Fruit fly (Drosophila melanogaster) whole organism, pupa: ENCODE measurements around the gene Ubx.

Experiments
- CG10348 ChIP-seq: fragments of 200-800 bp; sonication (Bioruptor generic); IDR thresholded peaks from 2 replicates; pipeline ENCODE4 v1.3.6; 2022; ENCODE audit warnings: missing biosample characterization, missing genetic modification characterization
- CG13204 ChIP-seq: fragments of 200-800 bp; sonication (Bioruptor generic); optimal IDR thresholded peaks from 2 replicates; lab custom pipeline; 2018; ENCODE audit warnings: missing biosample characterization, mild to moderate bottlenecking, missing genetic modification characterization, moderate library complexity
- CG14655 ChIP-seq: fragments of 200-800 bp; sonication (Bioruptor generic); optimal IDR thresholded peaks from 3 replicates; lab custom pipeline; 2017; ENCODE audit warnings: mild to moderate bottlenecking, missing biosample characterization, missing genetic modification reagents, missing genetic modification characterization
- CG15710 ChIP-seq: fragments of 200-800 bp; sonication (Bioruptor generic); optimal IDR thresholded peaks from 2 replicates; lab custom pipeline; 2018; ENCODE audit warnings: missing biosample characterization, mild to moderate bottlenecking, missing genetic modification characterization, moderate library complexity
- CG17806 ChIP-seq: fragments of 200-800 bp; sonication (Bioruptor generic); optimal IDR thresholded peaks from 2 replicates; lab custom pipeline; 2018; ENCODE audit warnings: missing biosample characterization, mild to moderate bottlenecking, missing genetic modification characterization, moderate library complexity
- CG32121 ChIP-seq: fragments of 200-800 bp; sonication (Bioruptor generic); IDR thresholded peaks from 2 replicates; pipeline ENCODE4 v1.3.6; 2022; ENCODE audit warnings: missing biosample characterization, missing genetic modification characterization
- CG34367 ChIP-seq: fragments of 200-800 bp; sonication (Bioruptor generic); optimal IDR thresholded peaks from 2 replicates; lab custom pipeline; 2018; ENCODE audit warnings: missing biosample characterization, mild to moderate bottlenecking, missing genetic modification characterization
- CG4496 ChIP-seq: fragments of 200-800 bp; sonication (Bioruptor generic); IDR thresholded peaks from 3 replicates; pipeline ENCODE4 v1.3.6; 2022; ENCODE audit warnings: missing biosample characterization, missing genetic modification characterization
- CG8159 ChIP-seq: fragments of 200-800 bp; sonication (Bioruptor generic); optimal IDR thresholded peaks from 3 replicates; lab custom pipeline; 2018; ENCODE audit warnings: missing biosample characterization, mild to moderate bottlenecking, missing genetic modification characterization, moderate library complexity
- CG8301 ChIP-seq: fragments of 200-800 bp; sonication (Bioruptor generic); optimal IDR thresholded peaks from 2 replicates; lab custom pipeline; 2018; ENCODE audit warnings: missing biosample characterization, mild to moderate bottlenecking, missing genetic modification characterization
- CG9948 ChIP-seq: fragments of 200-800 bp; sonication (Bioruptor generic); optimal IDR thresholded peaks from 2 replicates; lab custom pipeline; 2018; ENCODE audit warnings: missing biosample characterization, mild to moderate bottlenecking, missing genetic modification characterization, moderate library complexity
- D1 ChIP-seq: fragments of 200-800 bp; sonication (Bioruptor generic); optimal IDR thresholded peaks from 2 replicates; lab custom pipeline; 2018; ENCODE audit warnings: missing biosample characterization, mild to moderate bottlenecking, missing genetic modification characterization, moderate library complexity
- EcR ChIP-seq: fragments of 200-800 bp; sonication (Bioruptor generic); optimal IDR thresholded peaks from 3 replicates; lab custom pipeline; 2019; ENCODE audit warnings: missing biosample characterization, missing genetic modification characterization, mild to moderate bottlenecking, moderate library complexity, missing genetic modification reagents
- Ets98B ChIP-seq: fragments of 200-800 bp; sonication (Bioruptor generic); IDR thresholded peaks from 2 replicates; pipeline ENCODE4 v1.3.6; 2022; ENCODE audit warnings: missing biosample characterization, missing genetic modification characterization
- Pif1A ChIP-seq: fragments of 200-800 bp; sonication (Bioruptor generic); optimal IDR thresholded peaks from 3 replicates; lab custom pipeline; 2016; ENCODE audit warnings: missing biosample characterization, missing genetic modification characterization
- Pif1B ChIP-seq: fragments of 200-800 bp; sonication (Bioruptor generic); optimal IDR thresholded peaks from 3 replicates; lab custom pipeline; 2016; ENCODE audit warnings: missing biosample characterization, missing genetic modification characterization
- Snoo ChIP-seq: fragments of 200-800 bp; sonication (Bioruptor generic); optimal IDR thresholded peaks from 3 replicates; lab custom pipeline; 2017; ENCODE audit warnings: missing biosample characterization, mild to moderate bottlenecking, missing genetic modification characterization, inconsistent platforms
- fd96Ca ChIP-seq: fragments of 200-800 bp; sonication (Bioruptor generic); IDR thresholded peaks from 3 replicates; pipeline ENCODE4 v1.3.6; 2022; ENCODE audit warnings: missing biosample characterization, missing genetic modification characterization
- gl ChIP-seq: fragments of 200-800 bp; sonication (Bioruptor generic); optimal IDR thresholded peaks from 2 replicates; lab custom pipeline; 2018; ENCODE audit warnings: missing biosample characterization, mild to moderate bottlenecking, missing genetic modification characterization
- rn ChIP-seq: fragments of 200-800 bp; sonication (Bioruptor generic); IDR thresholded peaks from 2 replicates; pipeline ENCODE4 v1.3.6; 2022; ENCODE audit warnings: missing biosample characterization, missing genetic modification characterization

Ubx gene

DNA sequence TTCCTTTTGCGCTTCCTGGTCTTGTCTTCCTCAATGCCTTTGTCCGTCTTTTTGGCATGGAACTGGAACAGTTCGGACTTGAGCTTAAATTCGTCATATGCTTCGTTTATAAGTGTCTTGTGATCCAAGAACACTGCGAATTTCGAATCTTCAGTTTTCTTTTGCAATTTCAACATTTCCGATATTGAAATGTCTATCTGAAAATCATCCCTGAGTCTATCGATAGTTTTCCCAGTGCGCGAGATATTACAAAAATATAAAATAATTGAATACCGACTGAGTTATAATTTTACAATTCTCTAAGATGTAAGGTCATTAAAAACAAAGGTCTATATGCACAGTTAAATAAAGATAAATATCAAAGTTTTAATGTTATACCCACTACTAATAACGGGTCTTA lies 83.3 kb downstream of the Ubx start, which contains the start of gene Mettl4:
TSS of gene Mettl4 (minus strand) at position 208 of the 400 bp plus-strand sequence.
- no peak for TF ChIP-seq D1 (tag; lab: Kevin White, UChicago)

- no peak for TF ChIP-seq CG14655 (GFP tag; lab: Kevin White, UChicago)
- no peak for TF ChIP-seq D1 (tag; lab: Kevin White, UChicago)
- no peak for TF ChIP-seq Pif1A (GFP tag; lab: Kevin White, UChicago)
- no peak for TF ChIP-seq rn (GFP tag; lab: Robert Waterston, UW)
- TF ChIP-seq, all 21 proteins: peak for 0
These were observed 84.9 kb downstream of the Ubx start for dm6 chr3R:16649282-16649681.

- TF ChIP-seq CG8301 (tag; lab: Kevin White, UChicago), result no peak
- no peak for TF ChIP-seq CG34367 (tag; lab: Kevin White, UChicago)
- TF ChIP-seq fd96Ca (GFP tag; lab: Robert Waterston, UW), result no peak
- no peak for TF ChIP-seq CG15710
- TF ChIP-seq gl (tag; lab: Kevin White, UChicago), result no peak
These were observed 86.6 kb downstream of the Ubx start for dm6 chr3R:16647716-16648016.

dm6 chr3R:16646952-16647715 lies 87.1 kb downstream of the Ubx start, which contains the start of the genes CG10324 and CCT3:
Gene CG10324, minus strand, starts transcription at chr3R:16647004.
Gene CCT3, plus strand, starts transcription at chr3R:16647605.
- TF ChIP-seq fd96Ca (GFP tag; lab: Robert Waterston, UW), result no peak
- no peak for TF ChIP-seq CG13204 (GFP tag; lab: Kevin White, UChicago)
- TF ChIP-seq CG32121 (GFP tag; lab: Robert Waterston, UW), result peak; percentile 59; the same call in 1 of the 2 replicates
- peak; percentile 42 for TF ChIP-seq CG17806 (tag; lab: Kevin White, UChicago)
- peak; percentile 63; the same call in 1 of the 2 replicates for TF ChIP-seq Ets98B
- TF ChIP-seq Pif1B (GFP tag; lab: Kevin White, UChicago), result no peak
- TF ChIP-seq CG9948 (tag; lab: Kevin White, UChicago), result peak; percentile 64
- peak; percentile 37 for TF ChIP-seq Snoo (tag; lab: Kevin White, UChicago)
- TF ChIP-seq EcR (GFP tag; lab: Kevin White, UChicago), result no peak
- TF ChIP-seq CG34367 (tag; lab: Kevin White, UChicago), result peak; percentile 54
- peak; percentile 67 for TF ChIP-seq CG15710
- TF ChIP-seq CG4496, result peak; percentile 77; the same call in 2 of the 3 replicates

DNA sequence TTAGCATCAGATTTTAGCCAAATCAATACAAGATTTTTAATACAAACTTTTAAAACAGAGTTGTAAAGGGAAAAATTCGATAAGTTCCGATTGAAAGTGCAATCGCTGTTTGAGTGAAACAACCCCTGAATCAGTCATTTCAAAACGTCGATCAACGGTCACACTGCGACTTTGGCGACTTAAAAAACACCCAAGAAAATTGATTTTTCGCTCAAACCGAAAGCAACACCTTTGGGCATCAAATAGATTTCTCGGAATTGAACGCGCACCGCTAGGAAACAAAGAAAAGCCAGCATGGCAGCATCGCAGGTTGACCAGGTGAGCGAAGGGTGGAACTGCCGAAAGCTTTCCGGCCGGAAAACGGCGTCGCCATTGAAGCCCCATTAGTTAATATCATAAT lies 90.6 kb downstream of the Ubx start, which contains the start of gene Arl6IP1:
TSS of gene Arl6IP1 (plus strand) at position 15 of the 400 bp plus-strand sequence.
- TF ChIP-seq CG32121 (GFP tag; lab: Robert Waterston, UW) (no peak), CG8159 (tag; lab: Kevin White, UChicago) (no peak), CG9948 (tag; lab: Kevin White, UChicago) (no peak), Pif1A (GFP tag; lab: Kevin White, UChicago) (no peak), gl (tag; lab: Kevin White, UChicago) (no peak), EcR (GFP tag; lab: Kevin White, UChicago) (no peak), CG17806 (tag; lab: Kevin White, UChicago) (no peak), Ets98B (no peak), Pif1B (GFP tag; lab: Kevin White, UChicago) (no peak), CG8301 (tag; lab: Kevin White, UChicago) (no peak), CG14655 (GFP tag; lab: Kevin White, UChicago) (no peak)

DNA sequence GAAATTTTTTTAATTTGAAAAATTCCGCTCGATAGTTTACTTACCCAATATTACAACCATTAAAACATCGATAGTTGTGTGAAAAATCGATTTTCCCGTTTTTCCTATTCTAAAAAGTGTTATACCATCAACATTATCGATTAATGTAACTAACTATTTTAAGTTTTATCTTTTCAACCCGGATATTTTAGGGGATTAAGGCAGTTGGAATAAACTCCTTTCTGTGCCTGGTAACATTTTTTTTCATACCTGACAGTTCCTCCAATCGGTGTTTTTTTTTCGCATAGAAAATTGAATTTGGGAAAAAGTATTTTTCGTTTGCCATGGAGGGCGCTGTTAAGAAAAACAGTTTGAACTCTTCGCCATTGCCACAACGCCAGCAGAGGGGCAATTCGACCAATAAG lies 94.2 kb downstream of the Ubx start, which contains the start of gene nonA-l:
TSS of gene nonA-l (plus strand) at position 201 of the 404 bp plus-strand sequence.
- TF ChIP-seq Ets98B (no peak), D1 (tag; lab: Kevin White, UChicago) (no peak), CG15710 (no peak), CG9948 (tag; lab: Kevin White, UChicago) (no peak), CG13204 (GFP tag; lab: Kevin White, UChicago) (no peak), EcR (GFP tag; lab: Kevin White, UChicago) (no peak), fd96Ca (GFP tag; lab: Robert Waterston, UW) (no peak), gl (tag; lab: Kevin White, UChicago) (no peak), CG10348 (GFP tag; lab: Robert Waterston, UW) (no peak), CG32121 (GFP tag; lab: Robert Waterston, UW) (no peak), CG8159 (tag; lab: Kevin White, UChicago) (no peak), CG14655 (GFP tag; lab: Kevin White, UChicago) (no peak)

DNA sequence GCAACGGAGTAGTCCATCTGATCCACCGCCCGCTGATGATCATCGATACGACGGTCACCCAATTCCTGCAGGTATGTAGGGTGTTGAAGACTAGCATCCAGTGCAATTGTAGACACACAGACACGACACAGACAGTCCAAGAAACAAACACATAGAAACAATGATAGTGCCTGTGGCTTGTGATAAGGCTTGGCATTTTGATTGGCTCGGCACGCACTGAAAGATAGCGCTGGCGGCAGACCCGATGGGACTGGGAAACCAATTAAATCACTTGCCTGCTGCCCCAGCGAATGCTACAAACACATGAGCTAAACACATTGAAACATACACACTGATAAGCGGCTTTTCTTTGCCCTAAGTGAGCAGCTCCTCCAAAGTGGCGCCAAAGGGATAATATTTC lies 101.5 kb downstream of the Ubx start:
- TF ChIP-seq CG4496 (no peak), Pif1B (GFP tag; lab: Kevin White, UChicago) (no peak), gl (tag; lab: Kevin White, UChicago) (no peak), CG13204 (GFP tag; lab: Kevin White, UChicago) (no peak)
- TF ChIP-seq, all 21 proteins: peak for 0
